Worm (Caenorhabditis elegans) whole organism, L4 larva: Measurements from ENCODE around the gene mex-5.

Source experiments
- F37D6.2 ChIP-seq: sonication (generic microtip); optimal IDR thresholded peaks from 2 replicates; lab custom pipeline; 2016; ENCODE audit warnings: mild to moderate bottlenecking, missing genetic modification characterization, missing compliant biosample characterization
- F44E2.7 ChIP-seq: fragments of 200-800 bp; sonication (Bioruptor generic); IDR thresholded peaks from 2 replicates; pipeline ENCODE4 v2.1.2; 2022; ENCODE audit warnings: missing genetic modification characterization, missing compliant biosample characterization
- Y105C5A.15 ChIP-seq: fragments of 200-800 bp; sonication (Bioruptor generic); IDR thresholded peaks from 2 replicates; pipeline ENCODE4 v1.3.6; 2022; ENCODE audit warnings: missing genetic modification characterization, missing compliant biosample characterization
- Y48G9A.11 ChIP-seq: fragments of 200-800 bp; sonication (Bioruptor generic); IDR thresholded peaks from 2 replicates; pipeline ENCODE4 v1.3.6; 2022; ENCODE audit warnings: missing genetic modification reagents, missing genetic modification characterization, missing compliant biosample characterization
- ZK337.2 ChIP-seq: fragments of 200-800 bp; sonication (Bioruptor generic); IDR thresholded peaks from 2 replicates; pipeline ENCODE4 v1.3.6; 2022; ENCODE audit warnings: missing genetic modification reagents, missing genetic modification characterization, missing compliant biosample characterization
- aha-1 ChIP-seq: fragments of 150-350 bp; peaks from one replicate; lab custom pipeline; 2014; ENCODE audit warnings: missing biosample characterization, missing genetic modification characterization
- aly-2 ChIP-seq: sonication (generic microtip); optimal IDR thresholded peaks from 2 replicates; lab custom pipeline; 2018; ENCODE audit warnings: missing biosample characterization, missing genetic modification characterization
- arid-1 ChIP-seq: fragments of 200-800 bp; sonication (Bioruptor generic); conservative IDR thresholded peaks from 2 replicates; pipeline ENCODE4 v1.3.6; 2022; ENCODE audit warnings: missing genetic modification reagents, missing genetic modification characterization, missing compliant biosample characterization
- daf-12 ChIP-seq: fragments of 150-350 bp; optimal IDR thresholded peaks from 2 replicates; lab custom pipeline; 2014; ENCODE audit warnings: missing biosample characterization, missing genetic modification reagents, missing genetic modification characterization
- daf-16 ChIP-seq, 3 experiments: sonication (generic microtip); optimal IDR thresholded peaks; 2 replicates each; lab custom pipeline; 2016 to 2017; ENCODE audit warnings: missing genetic modification characterization in 3 of 3, missing genetic modification reagents in 3 of 3, mild to moderate bottlenecking in 2 of 3, missing compliant biosample characterization in 2 of 3, missing biosample characterization in 1 of 3, moderate library complexity in 1 of 3
- dmd-6 ChIP-seq: fragments of 200-800 bp; sonication (Bioruptor generic); IDR thresholded peaks from 2 replicates; pipeline ENCODE4 v1.3.6; 2022; ENCODE audit warnings: missing genetic modification reagents, missing genetic modification characterization, missing compliant biosample characterization
- duxl-1 ChIP-seq: sonication (generic microtip); optimal IDR thresholded peaks from 2 replicates; lab custom pipeline; 2016; ENCODE audit warnings: mild to moderate bottlenecking, missing genetic modification characterization, moderate library complexity, missing compliant biosample characterization; ENCODE audit not compliant: poor library complexity
- dve-1 ChIP-seq: sonication (generic microtip); optimal IDR thresholded peaks from 2 replicates; lab custom pipeline; 2017; ENCODE audit warnings: antibody characterized with exemption, mild to moderate bottlenecking, missing genetic modification characterization, missing compliant biosample characterization; ENCODE audit not compliant: insufficient read depth
- egl-43 ChIP-seq: fragments of 200-800 bp; sonication (Bioruptor generic); IDR thresholded peaks from 2 replicates; pipeline ENCODE4 v1.3.6; 2022; ENCODE audit warnings: missing genetic modification reagents, missing genetic modification characterization, missing compliant biosample characterization
- hif-1 ChIP-seq, 2 experiments: sonication (generic microtip); optimal IDR thresholded peaks; 2 replicates each; lab custom pipeline; 2016 to 2017; ENCODE audit warnings: missing compliant biosample characterization in 2 of 2, missing genetic modification characterization in 2 of 2, missing genetic modification reagents in 2 of 2, missing genotype in 2 of 2, mild to moderate bottlenecking in 1 of 2
- hlh-11 ChIP-seq: fragments of 200-800 bp; sonication (Bioruptor generic); optimal IDR thresholded peaks from 2 replicates; lab custom pipeline; 2018; ENCODE audit warnings: mild to moderate bottlenecking, missing genetic modification characterization, missing compliant biosample characterization
- hlh-30 ChIP-seq: sonication (generic microtip); optimal IDR thresholded peaks from 2 replicates; lab custom pipeline; 2017; ENCODE audit warnings: antibody characterized with exemption, mild to moderate bottlenecking, missing genetic modification characterization, missing compliant biosample characterization; ENCODE audit not compliant: insufficient read depth
- jun-1 ChIP-seq: fragments of 150-350 bp; optimal IDR thresholded peaks from 2 replicates; lab custom pipeline; 2014; ENCODE audit warnings: missing biosample characterization, missing genetic modification reagents, missing genetic modification characterization
- lin-13 ChIP-seq: fragments of 150-350 bp; optimal IDR thresholded peaks from 2 replicates; lab custom pipeline; 2014; ENCODE audit warnings: missing biosample characterization, missing genetic modification reagents, missing genetic modification characterization
- lin-38 ChIP-seq: fragments of 200-800 bp; sonication (Bioruptor generic); IDR thresholded peaks from 2 replicates; pipeline ENCODE4 v1.3.6; 2022; ENCODE audit warnings: missing genetic modification reagents, missing genetic modification characterization, missing compliant biosample characterization
- lin-39 ChIP-seq: fragments of 150-350 bp; optimal IDR thresholded peaks from 2 replicates; lab custom pipeline; 2014; ENCODE audit warnings: missing biosample characterization, missing genetic modification reagents, missing genetic modification characterization
- lsy-2 ChIP-seq, 2 experiments: fragments of 150-350 bp in 1 of 2; sonication (generic microtip) in 1 of 2; optimal IDR thresholded peaks; 2 replicates each; lab custom pipeline; 2014 to 2017; ENCODE audit warnings: missing biosample characterization in 2 of 2, missing genetic modification characterization in 2 of 2
- mdl-1 ChIP-seq, 2 experiments: fragments of 150-350 bp in 1 of 2; sonication (generic microtip) in 1 of 2; optimal IDR thresholded peaks; 2 replicates each; lab custom pipeline; 2014 to 2017; ENCODE audit warnings: missing biosample characterization in 2 of 2, missing genetic modification characterization in 2 of 2
- mdt-29 ChIP-seq: fragments of 200-800 bp; sonication (Bioruptor generic); IDR thresholded peaks from 2 replicates; pipeline ENCODE4 v1.3.6; 2022; ENCODE audit warnings: missing genetic modification reagents, missing genetic modification characterization, missing compliant biosample characterization
- mes-2 ChIP-seq: sonication (generic microtip); optimal IDR thresholded peaks from 2 replicates; lab custom pipeline; 2016; ENCODE audit warnings: missing genotype, mild to moderate bottlenecking, missing genetic modification characterization, missing compliant biosample characterization; ENCODE audit not compliant: poor library complexity, severe bottlenecking
- mxl-2 ChIP-seq: fragments of 200-800 bp; sonication (Bioruptor generic); conservative IDR thresholded peaks from 2 replicates; pipeline ENCODE4 v1.3.6; 2022; ENCODE audit warnings: missing genetic modification reagents, missing genetic modification characterization, missing compliant biosample characterization
- mxl-3 ChIP-seq: fragments of 200-800 bp; sonication (Bioruptor generic); optimal IDR thresholded peaks from 2 replicates; lab custom pipeline; 2018; ENCODE audit warnings: mild to moderate bottlenecking, missing genetic modification characterization, missing compliant biosample characterization
- nhr-11 ChIP-seq: fragments of 150-350 bp; optimal IDR thresholded peaks from 2 replicates; lab custom pipeline; 2014; ENCODE audit warnings: missing biosample characterization, missing genetic modification characterization
- nhr-237 ChIP-seq: sonication (generic microtip); optimal IDR thresholded peaks from 2 replicates; lab custom pipeline; 2017; ENCODE audit warnings: missing biosample characterization, missing genetic modification characterization
- nhr-28 ChIP-seq: fragments of 150-350 bp; optimal IDR thresholded peaks from 2 replicates; lab custom pipeline; 2014; ENCODE audit warnings: missing biosample characterization, missing genetic modification characterization
- nhr-41 ChIP-seq: fragments of 200-800 bp; sonication (Bioruptor generic); IDR thresholded peaks from 2 replicates; pipeline ENCODE4 v1.3.6; 2022; ENCODE audit warnings: missing genetic modification reagents, missing genetic modification characterization, missing compliant biosample characterization
- nhr-42 ChIP-seq: fragments of 200-800 bp; sonication (Bioruptor generic); IDR thresholded peaks from 2 replicates; pipeline ENCODE4 v1.3.6; 2022; ENCODE audit warnings: missing genetic modification characterization, missing compliant biosample characterization
- nhr-48 ChIP-seq: sonication (generic microtip); optimal IDR thresholded peaks from 2 replicates; lab custom pipeline; 2016; ENCODE audit warnings: mild to moderate bottlenecking, missing genetic modification characterization, missing compliant biosample characterization
- nhr-6 ChIP-seq: fragments of 150-350 bp; optimal IDR thresholded peaks from 2 replicates; lab custom pipeline; 2014; ENCODE audit warnings: missing biosample characterization, missing genetic modification characterization
- nhr-77 ChIP-seq: fragments of 150-350 bp; optimal IDR thresholded peaks from 2 replicates; lab custom pipeline; 2014; ENCODE audit warnings: missing biosample characterization, missing genetic modification characterization
- pha-4 ChIP-seq, 2 experiments: fragments of 150-350 bp in 1 of 2; fragments of 200-800 bp in 1 of 2; sonication (Bioruptor generic) in 1 of 2; IDR thresholded peaks in 1 of 2; optimal IDR thresholded peaks in 1 of 2; 2 replicates each; pipeline versions ENCODE4 v1.3.6 to Lab custom; 2014 to 2022; ENCODE audit warnings: missing genetic modification characterization in 2 of 2, missing genetic modification reagents in 2 of 2, missing biosample characterization in 1 of 2, missing compliant biosample characterization in 1 of 2
- php-3 ChIP-seq: fragments of 200-800 bp; sonication (Bioruptor generic); IDR thresholded peaks from 2 replicates; pipeline ENCODE4 v1.3.6; 2022; ENCODE audit warnings: missing genetic modification reagents, missing genetic modification characterization, missing compliant biosample characterization
- pqm-1 ChIP-seq: sonication (generic microtip); optimal IDR thresholded peaks from 2 replicates; lab custom pipeline; 2017; ENCODE audit warnings: missing biosample characterization, missing genetic modification characterization
- set-16 ChIP-seq: fragments of 200-800 bp; sonication (Bioruptor generic); IDR thresholded peaks from 2 replicates; pipeline ENCODE4 v1.3.6; 2022; ENCODE audit warnings: missing genetic modification reagents, missing genetic modification characterization, missing compliant biosample characterization
- spr-3 ChIP-seq: fragments of 200-800 bp; sonication (Bioruptor generic); optimal IDR thresholded peaks from 2 replicates; lab custom pipeline; 2018; ENCODE audit warnings: mild to moderate bottlenecking, missing genetic modification characterization, missing compliant biosample characterization
- tag-97 ChIP-seq: fragments of 200-800 bp; sonication (Bioruptor generic); IDR thresholded peaks from 2 replicates; pipeline ENCODE4 v1.3.6; 2022; ENCODE audit warnings: missing genetic modification characterization, missing compliant biosample characterization
- unc-130 ChIP-seq: sonication (generic microtip); optimal IDR thresholded peaks from 2 replicates; lab custom pipeline; 2016; ENCODE audit warnings: missing genetic modification reagents, missing genetic modification characterization, missing compliant biosample characterization
- vab-7 ChIP-seq: fragments of 200-800 bp; sonication (Bioruptor generic); IDR thresholded peaks from 2 replicates; pipeline ENCODE4 v1.3.6; 2022; ENCODE audit warnings: missing genetic modification reagents, missing genetic modification characterization, missing compliant biosample characterization

Gene mex-5

ce11 chrIV:13346078-13346477 is 7.4 kb upstream of the mex-5 start (continued):
- TF ChIP-seq dmd-6 (GFP tag; lab: Robert Waterston, UW) (peak; percentile 54), duxl-1 (tag; lab: Kevin White, UChicago) (no peak), nhr-77 (tag; lab: Kevin White, UChicago) (no peak), daf-16 (GFP tag; optimal IDR thresholded peaks at IDR 0.05; lab: Kevin White, UChicago) (no peak), daf-16 (tag; optimal IDR thresholded peaks at IDR 0.05; lab: Kevin White, UChicago) (peak; percentile 40), Y48G9A.11 (no peak), hlh-30 (tag; lab: Kevin White, UChicago) (peak; percentile 34), lin-13 (GFP tag; lab: Kevin White, UChicago) (no peak), F44E2.7 (no peak), nhr-6 (peak; percentile 76), aha-1 (tag; lab: Kevin White, UChicago) (peak; percentile 40), lin-38 (no peak), mdl-1 (tag; optimal IDR thresholded peaks at IDR 0.05; lab: Kevin White, UChicago) (no peak), mxl-3 (no peak), pha-4 (GFP tag; IDR thresholded peaks at IDR 0.05; lab: Robert Waterston, UW) (no peak), pha-4 (tag; optimal IDR thresholded peaks at IDR 0.05; lab: Kevin White, UChicago) (peak; percentile 90), arid-1 (GFP tag; lab: Robert Waterston, UW) (no peak)

ce11 chrIV:13347232-13347715 is 6.2 kb upstream of the mex-5 start, which contains the start of gene W02A2.9:
W02A2.9 (plus strand) TSS chrIV:13347665.
- peak; percentile 64 for TF ChIP-seq nhr-77 (tag; lab: Kevin White, UChicago)
- TF ChIP-seq mdl-1 (tag; optimal IDR thresholded peaks at IDR 0.05; lab: Kevin White, UChicago), result peak in 1 of 2 experiments; percentile 37
- peak; percentile 52 for TF ChIP-seq hlh-11 (tag; lab: Kevin White, UChicago)
- no peak for TF ChIP-seq daf-12 (tag; lab: Kevin White, UChicago)
- TF ChIP-seq aha-1 (tag; lab: Kevin White, UChicago), result no peak
- peak; percentile 41 for TF ChIP-seq nhr-48 (tag; lab: Kevin White, UChicago)
- TF ChIP-seq lsy-2 (tag; optimal IDR thresholded peaks at IDR 0.05; lab: Kevin White, UChicago), result peak; percentile 11 to 49
- TF ChIP-seq nhr-28 (tag; lab: Kevin White, UChicago), result peak; percentile 57
- TF ChIP-seq hif-1 (tag; optimal IDR thresholded peaks at IDR 0.05; lab: Kevin White, UChicago), result peak in 1 of 2 experiments; percentile 57
- TF ChIP-seq dmd-6 (GFP tag; lab: Robert Waterston, UW), result peak; percentile 86
- peak; percentile 72 for TF ChIP-seq dve-1 (tag; lab: Kevin White, UChicago)
- 0 out of 2 replicates have a peak, but pooled peaks have one; percentile 28 for TF ChIP-seq php-3 (GFP tag; lab: Robert Waterston, UW)
- TF ChIP-seq pqm-1, result peak; percentile 96
- TF ChIP-seq F37D6.2 (tag; lab: Kevin White, UChicago), result no peak
- TF ChIP-seq nhr-237 (tag; lab: Kevin White, UChicago), result no peak
- TF ChIP-seq daf-16 (GFP tag; optimal IDR thresholded peaks at IDR 0.05; lab: Kevin White, UChicago), result no peak
- peak; percentile 95 for TF ChIP-seq daf-16 (tag; optimal IDR thresholded peaks at IDR 0.05; lab: Kevin White, UChicago)
- TF ChIP-seq mes-2 (tag; lab: Kevin White, UChicago), result peak; percentile 5

ce11 chrIV:13348592-13348991 is 4.9 kb upstream of the mex-5 start, which contains the start of gene W02A2.12:
W02A2.12 (minus strand) TSS chrIV:13348831.
- no peak for TF ChIP-seq lsy-2 (tag; optimal IDR thresholded peaks at IDR 0.05; lab: Kevin White, UChicago)
- no peak for TF ChIP-seq mxl-2
- no peak for TF ChIP-seq ZK337.2 (GFP tag; lab: Robert Waterston, UW)
- peak; percentile 44; the same call in 1 of the 2 replicates for TF ChIP-seq egl-43 (GFP tag; lab: Robert Waterston, UW)
- 0 out of 2 replicates have a peak, but pooled peaks have one; percentile 34 for TF ChIP-seq Y105C5A.15 (GFP tag; lab: Robert Waterston, UW)
- TF ChIP-seq nhr-11 (tag; lab: Kevin White, UChicago), result no peak
- no peak for TF ChIP-seq lin-39 (tag; lab: Kevin White, UChicago)
- no peak for TF ChIP-seq spr-3 (GFP tag; lab: Kevin White, UChicago)
- no peak for TF ChIP-seq nhr-42
- no peak for TF ChIP-seq aly-2
- TF ChIP-seq hlh-11 (tag; lab: Kevin White, UChicago), result no peak
- TF ChIP-seq pha-4 (GFP tag; IDR thresholded peaks at IDR 0.05; lab: Robert Waterston, UW), result peak; percentile 77; the same call in 1 of the 2 replicates
- no peak for TF ChIP-seq pha-4 (tag; optimal IDR thresholded peaks at IDR 0.05; lab: Kevin White, UChicago)
- peak; percentile 78 for TF ChIP-seq set-16
- no peak for TF ChIP-seq nhr-41 (GFP tag; lab: Robert Waterston, UW)
- TF ChIP-seq unc-130, result no peak
- TF ChIP-seq tag-97 (GFP tag; lab: Robert Waterston, UW), result no peak
- no peak for TF ChIP-seq jun-1
- peak; percentile 31; the same call in 1 of the 2 replicates for TF ChIP-seq lin-38
- no peak for TF ChIP-seq daf-12 (tag; lab: Kevin White, UChicago)
- TF ChIP-seq nhr-28 (tag; lab: Kevin White, UChicago), result no peak
- TF ChIP-seq hlh-30 (tag; lab: Kevin White, UChicago), result no peak
- TF ChIP-seq daf-16 (GFP tag; optimal IDR thresholded peaks at IDR 0.05; lab: Kevin White, UChicago), result no peak
- TF ChIP-seq daf-16 (tag; optimal IDR thresholded peaks at IDR 0.05; lab: Kevin White, UChicago), result no peak
- no peak for TF ChIP-seq mdt-29 (GFP tag; lab: Robert Waterston, UW)
- no peak for TF ChIP-seq vab-7 (GFP tag; lab: Robert Waterston, UW)
